Worm (Caenorhabditis elegans) whole organism, L2 larva: ENCODE measurements around the gene R09H10.5.

Experiments
- ZK546.5 ChIP-seq: sonication (generic microtip); optimal IDR thresholded peaks from 2 replicates; lab custom pipeline; 2017; ENCODE audit warnings: missing biosample characterization, missing genetic modification characterization
- ama-1 ChIP-seq: fragments of 150-350 bp; optimal IDR thresholded peaks from 2 replicates; lab custom pipeline; 2018; ENCODE audit warnings: inconsistent platforms
- egl-27 ChIP-seq: sonication (generic microtip); optimal IDR thresholded peaks from 3 replicates; lab custom pipeline; 2017; ENCODE audit warnings: missing biosample characterization, missing genetic modification reagents, missing genetic modification characterization
- fos-1 ChIP-seq: fragments of 150-350 bp; optimal IDR thresholded peaks from 2 replicates; lab custom pipeline; 2014; ENCODE audit warnings: missing biosample characterization, missing genetic modification characterization
- nhr-10 ChIP-seq: sonication (generic microtip); optimal IDR thresholded peaks from 2 replicates; lab custom pipeline; 2017; ENCODE audit warnings: missing biosample characterization, missing genetic modification characterization
- nhr-23 ChIP-seq: fragments of 150-350 bp; optimal IDR thresholded peaks from 2 replicates; lab custom pipeline; 2014; ENCODE audit warnings: missing biosample characterization, missing genetic modification reagents, missing genetic modification characterization
- nhr-6 ChIP-seq: fragments of 150-350 bp; optimal IDR thresholded peaks from 2 replicates; lab custom pipeline; 2014; ENCODE audit warnings: missing biosample characterization, missing genetic modification characterization
- nhr-77 ChIP-seq: fragments of 150-350 bp; optimal IDR thresholded peaks from 2 replicates; lab custom pipeline; 2014; ENCODE audit warnings: missing biosample characterization, missing genetic modification characterization
- sma-9 ChIP-seq, 2 experiments: fragments of 150-350 bp in 1 of 2; sonication (generic microtip) in 1 of 2; optimal IDR thresholded peaks; 2 replicates each; lab custom pipeline; 2014 to 2016; ENCODE audit warnings: missing genetic modification characterization in 2 of 2, mild to moderate bottlenecking in 1 of 2, missing biosample characterization in 1 of 2, missing compliant biosample characterization in 1 of 2, missing genetic modification reagents in 1 of 2, moderate library complexity in 1 of 2
- ztf-4 ChIP-seq: fragments of 150-350 bp; optimal IDR thresholded peaks from 2 replicates; lab custom pipeline; 2014; ENCODE audit warnings: missing biosample characterization, missing genetic modification characterization

- TF ChIP-seq egl-27: no peak
- TF ChIP-seq ama-1 (lab: Kevin White, UChicago): no peak
- TF ChIP-seq sma-9 (GFP tag; optimal IDR thresholded peaks at IDR 0.05; lab: Kevin White, UChicago): no peak
- no peak for TF ChIP-seq sma-9 (tag; optimal IDR thresholded peaks at IDR 0.05; lab: Kevin White, UChicago)
- no peak for TF ChIP-seq nhr-23 (tag; lab: Kevin White, UChicago)
- no peak for TF ChIP-seq nhr-77 (tag; lab: Kevin White, UChicago)
- no peak for TF ChIP-seq ztf-4 (tag; lab: Kevin White, UChicago)
- TF ChIP-seq ZK546.5 (tag; lab: Kevin White, UChicago): no peak
- no peak for TF ChIP-seq nhr-6 (tag; lab: Kevin White, UChicago)
- TF ChIP-seq fos-1 (tag; lab: Kevin White, UChicago): no peak
- no peak for TF ChIP-seq nhr-10 (tag; lab: Kevin White, UChicago)
Measured at ce11 chrIV:10576050-10576449, 52.6 kb downstream of the R09H10.5 start, which contains the start of gene efn-2.
